Fruit fly (Drosophila melanogaster): ENCODE data around the gene RhoGAP92B.

RhoGAP92B gene

dm6 chr3R:19905932-19906439, 1.0 kb downstream of the RhoGAP92B start (continued):
- TF ChIP-seq CTCF (GFP tag; optimal IDR thresholded peaks at IDR 0.05) (peak; percentile 25), CG10267 (tag; optimal IDR thresholded peaks at IDR 0.05) (peak; percentile 44), sc (optimal IDR thresholded peaks at IDR 0.05) (no peak), sc (GFP tag; optimal IDR thresholded peaks at IDR 0.05) (peak; percentile 48), CG11504 (tag; optimal IDR thresholded peaks at IDR 0.05) (peak; percentile 76), Oaz (GFP tag; IDR thresholded peaks at IDR 0.05) (peak; percentile 59; the same call in 1 of the 2 replicates), CG18619 (GFP tag; optimal IDR thresholded peaks at IDR 0.05) (peak; percentile 78), CG31365 (tag; optimal IDR thresholded peaks at IDR 0.05) (peak; percentile 18), crc (GFP tag; optimal IDR thresholded peaks at IDR 0.05) (peak; percentile 64), oc (tag; optimal IDR thresholded peaks at IDR 0.05) (peak; percentile 44), CG6791 (GFP tag; IDR thresholded peaks at IDR 0.05; ENCODE audit: partially characterized antibody) (no peak), btn (GFP tag; optimal IDR thresholded peaks at IDR 0.05) (no peak), Ada2b (GFP tag; IDR thresholded peaks at IDR 0.05) (peak; percentile 78), C15 (GFP tag; IDR thresholded peaks at IDR 0.05) (peak; percentile 67; the same call in 2 of the 3 replicates), Neu2 (GFP tag; optimal IDR thresholded peaks at IDR 0.05; ENCODE audit: borderline replicate concordance) (no peak), Max (GFP tag; optimal IDR thresholded peaks at IDR 0.05) (peak; percentile 47), Atf3 (GFP tag; optimal IDR thresholded peaks at IDR 0.05) (peak; percentile 61), CG4424 (GFP tag; optimal IDR thresholded peaks at IDR 0.05) (peak; percentile 62), jing (GFP tag; optimal IDR thresholded peaks at IDR 0.05) (peak; percentile 63), MBD-R2 (GFP tag; IDR thresholded peaks at IDR 0.05) (peak; percentile 60; the same call in 1 of the 2 replicates), CG18262 (tag; optimal IDR thresholded peaks at IDR 0.05) (peak; percentile 72), CG1832 (GFP tag; optimal IDR thresholded peaks at IDR 0.05) (no peak), Hmx (GFP tag; optimal IDR thresholded peaks at IDR 0.05) (no peak), bbx (GFP tag; IDR thresholded peaks at IDR 0.05; ENCODE audit: partially characterized antibody) (no peak), CG30020 (tag; optimal IDR thresholded peaks at IDR 0.05) (no peak), grn (GFP tag; optimal IDR thresholded peaks at IDR 0.05) (no peak), sqz (GFP tag; optimal IDR thresholded peaks at IDR 0.05) (peak; percentile 14), CG3838 (GFP tag; optimal IDR thresholded peaks at IDR 0.05) (no peak), CG2678 (tag; optimal IDR thresholded peaks at IDR 0.05) (peak; percentile 83), CG15479 (GFP tag; optimal IDR thresholded peaks at IDR 0.05) (no peak), Awh (GFP tag; IDR thresholded peaks at IDR 0.05) (peak; percentile 74; the same call in 1 of the 2 replicates), jigr1 (GFP tag; IDR thresholded peaks at IDR 0.05) (peak; percentile 70; the same call in 2 of the 3 replicates), CG8290 (GFP tag; optimal IDR thresholded peaks at IDR 0.05) (no peak), CG8290 (tag; optimal IDR thresholded peaks at IDR 0.05) (peak in 1 of 2 experiments; percentile 97), CG6689 (GFP tag; IDR thresholded peaks at IDR 0.05) (peak; percentile 88), insv (GFP tag; optimal IDR thresholded peaks at IDR 0.05) (no peak), CG15011 (GFP tag; optimal IDR thresholded peaks at IDR 0.05) (peak; percentile 41), CG8281 (tag; optimal IDR thresholded peaks at IDR 0.05) (peak; percentile 46), nau (GFP tag; optimal IDR thresholded peaks at IDR 0.05) (peak; percentile 70), zfh1 (GFP tag; IDR thresholded peaks at IDR 0.05) (peak; percentile 81), Sry-δ (GFP tag; optimal IDR thresholded peaks at IDR 0.05) (peak; percentile 30), NK7.1 (GFP tag; optimal IDR thresholded peaks at IDR 0.05) (peak; percentile 63), lov (optimal IDR thresholded peaks at IDR 0.05) (no peak), lov (GFP tag; IDR thresholded peaks at IDR 0.05) (0 out of 3 replicates have a peak, but pooled peaks have one; percentile 56), maf-S (GFP tag; optimal IDR thresholded peaks at IDR 0.05) (peak; percentile 48), CG7839 (tag; optimal IDR thresholded peaks at IDR 0.05) (peak; percentile 78), fd96Cb (tag; optimal IDR thresholded peaks at IDR 0.05) (peak; percentile 49), Adf1 (GFP tag; IDR thresholded peaks at IDR 0.05) (peak; percentile 64), Hand (GFP tag; optimal IDR thresholded peaks at IDR 0.05) (peak; percentile 63), Mes4 (GFP tag; optimal IDR thresholded peaks at IDR 0.05) (peak; percentile 59), Myb (GFP tag; optimal IDR thresholded peaks at IDR 0.05) (peak; percentile 71), HLH4C (GFP tag; IDR thresholded peaks at IDR 0.05; ENCODE audit: partially characterized antibody) (no peak)

Measured in whole organism, embryonic.